Worm (Caenorhabditis elegans) whole organism, L2 larva: Measurements from ENCODE around the gene F17E9.3.

Experiments used
- F13H6.1 ChIP-seq: sonication (generic microtip); optimal IDR thresholded peaks from 2 replicates; lab custom pipeline; 2016; ENCODE audit warnings: missing genetic modification characterization, missing compliant biosample characterization
- Y55F3AM.14 ChIP-seq: fragments of 200-800 bp; sonication (Bioruptor generic); optimal IDR thresholded peaks from 2 replicates; lab custom pipeline; 2018; ENCODE audit warnings: mild to moderate bottlenecking, missing genetic modification characterization, missing compliant biosample characterization
- ZK546.5 ChIP-seq: sonication (generic microtip); optimal IDR thresholded peaks from 2 replicates; lab custom pipeline; 2017; ENCODE audit warnings: missing biosample characterization, missing genetic modification characterization
- blmp-1 ChIP-seq: sonication (generic microtip); optimal IDR thresholded peaks from 2 replicates; lab custom pipeline; 2017; ENCODE audit warnings: missing genetic modification characterization, mild to moderate bottlenecking, missing compliant biosample characterization, antibody characterized with exemption, moderate library complexity; ENCODE audit not compliant: insufficient read depth
- egl-27 ChIP-seq: sonication (generic microtip); optimal IDR thresholded peaks from 3 replicates; lab custom pipeline; 2017; ENCODE audit warnings: missing biosample characterization, missing genetic modification reagents, missing genetic modification characterization
- elt-1 ChIP-seq: fragments of 150-350 bp; optimal IDR thresholded peaks from 2 replicates; lab custom pipeline; 2014; ENCODE audit warnings: missing biosample characterization, missing genetic modification characterization
- elt-3 ChIP-seq: sonication (generic microtip); optimal IDR thresholded peaks from 2 replicates; lab custom pipeline; 2017; ENCODE audit warnings: missing biosample characterization, missing genetic modification characterization
- lin-11 ChIP-seq: fragments of 150-350 bp; sonication (generic microtip); optimal IDR thresholded peaks from 2 replicates; lab custom pipeline; 2014; ENCODE audit warnings: missing biosample characterization, missing genetic modification characterization, inconsistent platforms, mixed read lengths
- lin-13 ChIP-seq: fragments of 150-350 bp; optimal IDR thresholded peaks from 2 replicates; lab custom pipeline; 2014; ENCODE audit warnings: missing biosample characterization, missing genetic modification reagents, missing genetic modification characterization
- lin-39 ChIP-seq: fragments of 150-350 bp; optimal IDR thresholded peaks from 2 replicates; lab custom pipeline; 2014; ENCODE audit warnings: missing biosample characterization, missing genetic modification reagents, missing genetic modification characterization
- mab-5 ChIP-seq: fragments of 150-350 bp; optimal IDR thresholded peaks from 2 replicates; lab custom pipeline; 2014; ENCODE audit warnings: missing biosample characterization, missing genetic modification characterization
- mbf-1 ChIP-seq: sonication (generic microtip); optimal IDR thresholded peaks from 2 replicates; lab custom pipeline; 2017; ENCODE audit warnings: missing biosample characterization, missing genetic modification characterization
- mdl-1 ChIP-seq, 2 experiments: fragments of 150-350 bp in 1 of 2; sonication (generic microtip) in 1 of 2; optimal IDR thresholded peaks; 2 replicates each; lab custom pipeline; 2017; ENCODE audit warnings: missing biosample characterization in 2 of 2, missing genetic modification characterization in 2 of 2
- nhr-11 ChIP-seq: fragments of 150-350 bp; optimal IDR thresholded peaks from 2 replicates; lab custom pipeline; 2014; ENCODE audit warnings: missing biosample characterization, missing genetic modification characterization
- nhr-129 ChIP-seq: fragments of 150-350 bp; optimal IDR thresholded peaks from 2 replicates; lab custom pipeline; 2014; ENCODE audit warnings: missing biosample characterization, missing genetic modification characterization
- nhr-23 ChIP-seq: fragments of 150-350 bp; optimal IDR thresholded peaks from 2 replicates; lab custom pipeline; 2014; ENCODE audit warnings: missing biosample characterization, missing genetic modification reagents, missing genetic modification characterization
- nhr-237 ChIP-seq: fragments of 150-350 bp; optimal IDR thresholded peaks from 2 replicates; lab custom pipeline; 2014; ENCODE audit warnings: missing biosample characterization, missing genetic modification characterization
- nhr-25 ChIP-seq: fragments of 150-350 bp; sonication (generic microtip); optimal IDR thresholded peaks from 3 replicates; lab custom pipeline; 2014; ENCODE audit warnings: missing biosample characterization, missing genetic modification characterization
- nhr-77 ChIP-seq: fragments of 150-350 bp; optimal IDR thresholded peaks from 2 replicates; lab custom pipeline; 2014; ENCODE audit warnings: missing biosample characterization, missing genetic modification characterization
- peb-1 ChIP-seq: fragments of 150-350 bp; optimal IDR thresholded peaks from 2 replicates; lab custom pipeline; 2014; ENCODE audit warnings: missing biosample characterization, missing genetic modification characterization
- skn-1 ChIP-seq: sonication (generic microtip); optimal IDR thresholded peaks from 2 replicates; lab custom pipeline; 2017; ENCODE audit warnings: missing biosample characterization, missing genetic modification characterization
- sma-3 ChIP-seq: sonication (generic microtip); optimal IDR thresholded peaks from 2 replicates; lab custom pipeline; 2016; ENCODE audit warnings: missing genetic modification reagents, missing genetic modification characterization, missing compliant biosample characterization
- sma-9 ChIP-seq, 2 experiments: fragments of 150-350 bp in 1 of 2; sonication (generic microtip) in 1 of 2; optimal IDR thresholded peaks; 2 replicates each; lab custom pipeline; 2014 to 2016; ENCODE audit warnings: missing genetic modification characterization in 2 of 2, mild to moderate bottlenecking in 1 of 2, missing biosample characterization in 1 of 2, missing compliant biosample characterization in 1 of 2, missing genetic modification reagents in 1 of 2, moderate library complexity in 1 of 2
- unc-55 ChIP-seq: fragments of 150-350 bp; sonication (generic microtip); optimal IDR thresholded peaks from 3 replicates; lab custom pipeline; 2014; ENCODE audit warnings: missing biosample characterization, missing genetic modification reagents, missing genetic modification characterization
- zag-1 ChIP-seq: fragments of 150-350 bp; optimal IDR thresholded peaks from 2 replicates; lab custom pipeline; 2014; ENCODE audit warnings: missing biosample characterization, missing genetic modification characterization
- ztf-1 ChIP-seq: fragments of 200-800 bp; sonication (Bioruptor generic); conservative IDR thresholded peaks from 2 replicates; pipeline ENCODE4 v1.3.6; 2022; ENCODE audit warnings: missing genetic modification characterization, missing compliant biosample characterization

F17E9.3 gene

DNA sequence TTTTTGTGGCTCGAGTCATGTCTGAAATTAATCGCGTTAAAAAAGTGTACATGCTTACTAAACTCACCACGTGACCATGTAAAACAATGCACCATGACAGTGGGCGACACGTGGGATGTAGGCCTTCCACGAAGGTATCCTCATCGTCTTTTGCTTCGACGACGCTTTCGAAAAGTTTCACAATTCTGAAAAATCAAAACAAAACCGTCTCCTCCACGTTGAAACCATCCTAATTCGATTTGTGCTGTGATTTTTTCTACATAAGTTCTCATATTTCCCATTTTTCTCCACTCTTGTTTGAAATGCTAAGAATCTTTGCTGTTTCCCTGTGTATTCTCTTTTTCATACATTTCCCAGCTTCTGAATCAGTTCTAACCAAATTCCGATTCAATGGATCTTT lies at the start of gene F17E9.3:
Gene F17E9.3 (plus strand): TSS at position 301 of the 400 bp plus-strand sequence.
- TF ChIP-seq mbf-1 (no peak), lin-39 (tag; lab: Kevin White, UChicago) (no peak)

DNA sequence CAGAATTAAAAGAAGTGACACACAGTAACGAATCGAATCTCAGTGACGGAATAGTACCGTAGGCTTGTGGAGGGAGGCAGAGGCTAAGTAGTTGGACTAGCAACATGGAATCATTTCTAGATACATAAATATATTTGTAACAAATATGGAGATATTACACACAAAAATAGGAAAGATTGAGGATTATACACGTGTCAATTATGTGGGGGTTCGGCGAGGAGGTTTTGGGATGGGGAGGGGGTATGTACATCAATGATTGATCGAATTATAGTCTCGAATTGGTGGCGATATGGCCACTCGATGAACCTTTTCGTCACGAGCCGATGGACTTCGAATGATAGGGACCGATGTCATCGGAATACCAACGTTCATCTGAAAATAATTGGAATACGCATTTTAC lies 47.3 kb upstream of the F17E9.3 start:
- no peak for TF ChIP-seq nhr-237 (tag; lab: Kevin White, UChicago)
- peak; percentile 27 for TF ChIP-seq nhr-25 (tag; lab: Kevin White, UChicago)

DNA sequence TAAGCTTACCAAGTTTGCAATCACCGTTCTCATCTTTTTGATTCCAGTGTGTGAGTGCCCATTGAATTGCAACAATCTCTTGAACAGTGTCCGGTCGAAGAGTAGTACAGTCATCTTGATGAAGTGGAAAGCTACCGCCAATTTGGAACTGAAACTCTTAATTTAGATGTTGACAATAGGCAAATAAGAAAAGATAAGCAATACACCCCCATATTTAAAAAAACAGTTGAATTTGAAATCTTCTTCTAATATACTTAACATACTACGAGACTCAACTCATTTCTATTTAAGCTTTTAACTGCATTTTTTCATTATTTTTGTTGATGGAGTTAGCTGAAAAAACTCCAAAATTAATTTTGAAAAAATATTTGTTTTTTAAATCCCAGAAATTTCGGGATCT lies 42.6 kb upstream of the F17E9.3 start:
- TF ChIP-seq sma-3 (GFP tag; lab: Kevin White, UChicago) (no peak), lin-11 (no peak), nhr-11 (tag; lab: Kevin White, UChicago) (no peak), egl-27 (tag; lab: Kevin White, UChicago) (no peak), elt-1 (tag; lab: Kevin White, UChicago) (no peak), elt-3 (no peak), blmp-1 (tag; lab: Kevin White, UChicago) (no peak), mab-5 (tag; lab: Kevin White, UChicago) (no peak), ztf-1 (GFP tag; lab: Robert Waterston, UW) (no peak), mdl-1 (tag; optimal IDR thresholded peaks at IDR 0.05; lab: Kevin White, UChicago) (no peak), unc-55 (GFP tag; lab: Kevin White, UChicago) (no peak)

DNA sequence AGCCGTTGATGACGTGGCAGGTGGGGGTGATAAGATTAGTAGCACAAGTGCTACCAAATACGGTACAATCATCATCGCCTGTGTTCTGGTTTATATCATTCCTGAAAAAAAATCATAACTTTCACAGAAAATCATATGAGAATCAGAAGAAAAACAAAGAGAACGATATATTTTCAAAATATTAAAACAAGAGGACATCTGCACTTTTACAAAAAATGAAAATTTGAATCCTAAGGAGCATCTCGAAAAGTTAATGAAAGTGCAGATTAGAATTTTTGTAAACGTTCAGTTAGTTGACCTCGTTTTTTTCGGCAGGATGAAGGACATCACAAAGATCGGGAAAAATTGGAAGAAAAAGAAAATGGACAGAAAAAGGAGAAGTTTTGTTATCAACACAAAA lies 41.8 kb upstream of the F17E9.3 start, which contains the start of gene F35H10.10:
Gene F35H10.10 (minus strand): TSS at position 101 of the 400 bp plus-strand sequence.
- no peak for TF ChIP-seq ZK546.5 (tag; lab: Kevin White, UChicago)
- TF ChIP-seq blmp-1 (tag; lab: Kevin White, UChicago), result no peak
- no peak for TF ChIP-seq Y55F3AM.14 (GFP tag; lab: Kevin White, UChicago)
- TF ChIP-seq lin-11, result no peak
- TF ChIP-seq nhr-237 (tag; lab: Kevin White, UChicago), result no peak
- TF ChIP-seq sma-3 (GFP tag; lab: Kevin White, UChicago), result no peak
- TF ChIP-seq mdl-1 (tag; optimal IDR thresholded peaks at IDR 0.05; lab: Kevin White, UChicago), result no peak
- no peak for TF ChIP-seq peb-1
- TF ChIP-seq nhr-77, result no peak
- TF ChIP-seq nhr-23, result no peak
- no peak for TF ChIP-seq ztf-1 (GFP tag; lab: Robert Waterston, UW)
- no peak for TF ChIP-seq skn-1 (tag; lab: Kevin White, UChicago)
- TF ChIP-seq lin-13 (GFP tag; lab: Kevin White, UChicago), result no peak
- TF ChIP-seq F13H6.1 (tag; lab: Kevin White, UChicago), result no peak

DNA sequence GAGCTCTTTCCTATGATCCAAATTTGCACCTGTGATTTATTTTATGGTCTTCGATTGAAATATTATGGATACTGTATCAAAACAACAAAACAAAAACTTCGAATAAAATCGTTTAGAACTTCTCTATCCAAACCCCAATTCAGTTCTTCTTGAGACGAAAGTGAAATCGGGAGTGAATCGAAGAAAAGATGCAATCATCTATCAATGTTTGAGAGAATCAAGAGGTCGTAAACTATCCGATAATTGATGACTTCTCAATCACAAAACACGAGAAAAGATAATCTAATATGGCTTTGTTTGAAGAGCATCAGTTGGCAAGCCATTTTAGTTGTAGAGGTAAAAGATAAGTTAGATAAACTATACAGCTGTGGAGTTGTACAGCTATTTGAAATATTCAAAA lies 36.9 kb upstream of the F17E9.3 start:
- TF ChIP-seq sma-9 (GFP tag; optimal IDR thresholded peaks at IDR 0.05; lab: Kevin White, UChicago), result peak; percentile 31
- no peak for TF ChIP-seq sma-9 (tag; optimal IDR thresholded peaks at IDR 0.05; lab: Kevin White, UChicago)
- TF ChIP-seq sma-3 (GFP tag; lab: Kevin White, UChicago), result no peak
- peak; percentile 49 for TF ChIP-seq nhr-25 (tag; lab: Kevin White, UChicago)
- peak; percentile 86 for TF ChIP-seq blmp-1 (tag; lab: Kevin White, UChicago)

DNA sequence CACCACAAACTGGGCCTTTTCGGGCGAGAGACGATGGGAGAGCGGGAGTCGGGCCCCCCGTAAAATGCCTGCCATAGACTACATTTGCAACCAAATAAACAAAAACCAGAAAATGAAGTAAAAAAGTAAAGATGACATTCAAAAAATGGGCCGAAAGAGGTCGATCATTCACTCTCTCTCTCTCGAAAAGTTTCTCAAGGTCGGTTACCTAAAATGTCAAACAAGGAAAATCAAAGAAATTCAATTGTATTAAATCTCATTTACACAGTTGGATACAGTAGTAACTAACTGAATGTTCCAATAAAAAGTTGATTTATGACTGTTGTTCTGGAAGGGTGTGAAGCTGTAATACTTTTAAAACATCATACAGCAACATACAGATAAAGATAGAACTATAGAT lies 35.9 kb upstream of the F17E9.3 start:
- TF ChIP-seq blmp-1 (tag; lab: Kevin White, UChicago) (peak; percentile 40), nhr-25 (tag; lab: Kevin White, UChicago) (peak; percentile 9), lin-13 (GFP tag; lab: Kevin White, UChicago) (no peak)

DNA sequence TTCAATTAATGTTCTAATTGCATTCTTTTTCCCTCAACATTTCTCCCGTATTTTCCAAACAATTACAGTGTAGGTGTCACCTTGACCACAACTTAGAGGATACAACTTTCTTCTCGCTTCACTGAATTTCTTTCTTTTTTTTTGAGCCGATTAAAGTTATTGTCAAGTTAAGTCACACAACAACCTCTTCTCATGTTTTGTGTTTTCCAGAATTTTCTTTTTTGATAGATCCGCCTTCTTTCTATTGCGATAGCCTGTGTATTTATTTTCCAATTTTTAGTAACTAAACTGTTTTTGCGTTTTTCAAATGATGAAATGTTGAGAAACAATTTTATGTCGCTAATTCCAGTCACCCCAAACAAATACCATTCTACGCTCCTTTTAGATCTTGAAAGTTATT lies 29.0 kb upstream of the F17E9.3 start, which contains the start of gene F35H10.3:
Gene F35H10.3 (plus strand): TSS at position 301 of the 400 bp plus-strand sequence.
- no peak for TF ChIP-seq lin-13 (GFP tag; lab: Kevin White, UChicago)
- TF ChIP-seq sma-3 (GFP tag; lab: Kevin White, UChicago), result no peak
- no peak for TF ChIP-seq peb-1
- TF ChIP-seq zag-1, result no peak
- no peak for TF ChIP-seq nhr-129 (tag; lab: Kevin White, UChicago)
- TF ChIP-seq, all 48 proteins: peak for 0
